Fruit fly (Drosophila melanogaster): ENCODE measurements around the gene GstT3.

The GstT3 gene

DNA sequence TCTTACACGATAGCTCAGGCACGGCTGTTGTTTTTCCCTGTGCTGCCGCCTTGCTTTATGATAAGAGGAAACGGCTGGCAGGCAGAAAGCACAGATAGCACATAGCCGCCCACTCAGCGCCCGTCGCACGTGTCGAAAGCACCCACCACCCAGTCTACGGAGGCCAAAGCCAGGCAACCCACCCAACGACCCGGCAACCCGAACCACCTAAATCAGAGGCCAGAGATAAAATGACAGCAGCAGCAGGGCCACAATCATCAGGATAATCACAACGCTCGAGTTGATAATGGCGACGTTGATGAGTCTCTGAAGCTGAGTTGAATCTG lies 36.2 kb downstream of the GstT3 start:
- TF ChIP-seq CG12071 (GFP tag; optimal IDR thresholded peaks at IDR 0.05) (no peak), CG18599 (GFP tag; optimal IDR thresholded peaks at IDR 0.05) (peak; percentile 50), nerfin-1 (tag; optimal IDR thresholded peaks at IDR 0.05) (no peak), emc (GFP tag; optimal IDR thresholded peaks at IDR 0.05) (no peak), CG2678 (tag; optimal IDR thresholded peaks at IDR 0.05) (peak; percentile 26), z (GFP tag; IDR thresholded peaks at IDR 0.05) (no peak), CG9437 (GFP tag; optimal IDR thresholded peaks at IDR 0.05) (no peak), D (optimal IDR thresholded peaks at IDR 0.05) (no peak), D (GFP tag; optimal IDR thresholded peaks at IDR 0.05) (no peak), Hr78 (GFP tag; optimal IDR thresholded peaks at IDR 0.05) (peak in 1 of 2 experiments; percentile 42), onecut (GFP tag; IDR thresholded peaks at IDR 0.05) (0 out of 2 replicates have a peak, but pooled peaks have one; percentile 0), CG6654 (GFP tag; optimal IDR thresholded peaks at IDR 0.05) (no peak), CG3281 (GFP tag; optimal IDR thresholded peaks at IDR 0.05) (no peak), sob (GFP tag; IDR thresholded peaks at IDR 0.05) (0 out of 2 replicates have a peak, but pooled peaks have one; percentile 8), CG11560 (tag; IDR thresholded peaks at IDR 0.05) (no peak), Atf6 (GFP tag; IDR thresholded peaks at IDR 0.05) (peak; percentile 6; the same call in 1 of the 2 replicates), CG8924 (tag; optimal IDR thresholded peaks at IDR 0.05) (peak; percentile 15), salm (tag; optimal IDR thresholded peaks at IDR 0.05) (no peak), cwo (GFP tag; optimal IDR thresholded peaks at IDR 0.05) (peak; percentile 84), nerfin-2 (GFP tag; IDR thresholded peaks at IDR 0.05; ENCODE audit: partially characterized antibody) (no peak), sug (tag; optimal IDR thresholded peaks at IDR 0.05) (peak; percentile 13), bsh (GFP tag; optimal IDR thresholded peaks at IDR 0.05) (peak in 1 of 2 experiments; percentile 11), twi (tag; optimal IDR thresholded peaks at IDR 0.05) (no peak), CG11504 (tag; optimal IDR thresholded peaks at IDR 0.05) (peak; percentile 20), CG30403 (GFP tag; optimal IDR thresholded peaks at IDR 0.05) (no peak), CG16863 (GFP tag; optimal IDR thresholded peaks at IDR 0.05) (no peak), CG15011 (GFP tag; optimal IDR thresholded peaks at IDR 0.05) (no peak), CG15479 (GFP tag; optimal IDR thresholded peaks at IDR 0.05) (no peak), CG10565 (GFP tag; optimal IDR thresholded peaks at IDR 0.05) (no peak), CG4730 (GFP tag; IDR thresholded peaks at IDR 0.05) (no peak), tin (GFP tag; optimal IDR thresholded peaks at IDR 0.05) (no peak), Hey (tag; optimal IDR thresholded peaks at IDR 0.05) (peak; percentile 97), zfh2 (GFP tag; optimal IDR thresholded peaks at IDR 0.05) (no peak), bowl (GFP tag; IDR thresholded peaks at IDR 0.05) (no peak), slbo (GFP tag; IDR thresholded peaks at IDR 0.05) (0 out of 2 replicates have a peak, but pooled peaks have one; percentile 2), Ets65A (GFP tag) (peak; percentile 76), Aef1 (GFP tag; IDR thresholded peaks at IDR 0.05) (no peak), CG12155 (GFP tag; optimal IDR thresholded peaks at IDR 0.05) (no peak), Dek (tag; optimal IDR thresholded peaks at IDR 0.05) (no peak), org-1 (GFP tag; optimal IDR thresholded peaks at IDR 0.05) (no peak), Fer1 (GFP tag; optimal IDR thresholded peaks at IDR 0.05) (peak; percentile 34)

DNA sequence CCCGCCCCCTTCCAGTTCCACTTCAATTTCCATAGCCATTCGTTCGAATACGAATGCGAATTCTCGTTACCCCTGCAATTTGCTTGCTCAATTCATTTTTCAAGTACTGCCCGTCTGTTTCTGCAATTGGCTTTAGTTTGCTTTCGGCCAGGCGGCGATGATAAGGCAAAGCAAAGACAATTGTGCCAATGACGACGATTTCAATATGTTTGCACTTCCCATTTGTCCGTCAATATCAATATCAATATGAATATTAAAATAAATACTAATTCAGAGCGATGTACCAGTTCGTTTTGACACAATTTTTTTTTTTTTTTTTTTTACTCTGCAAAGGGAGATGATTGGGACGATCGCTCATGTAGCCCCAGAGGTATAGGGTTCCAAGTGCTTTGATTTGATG lies 38.6 kb downstream of the GstT3 start:
- TF ChIP-seq fd96Cb (tag; optimal IDR thresholded peaks at IDR 0.05) (peak; percentile 18), so (GFP tag; IDR thresholded peaks at IDR 0.05) (no peak), knrl (GFP tag; IDR thresholded peaks at IDR 0.05; ENCODE audit: partially characterized antibody) (no peak), Atf6 (GFP tag; IDR thresholded peaks at IDR 0.05) (peak; percentile 50; the same call in 1 of the 2 replicates), bab2 (GFP tag; optimal IDR thresholded peaks at IDR 0.05) (peak; percentile 64), CG6765 (GFP tag; optimal IDR thresholded peaks at IDR 0.05) (no peak), gce (GFP tag; IDR thresholded peaks at IDR 0.05) (peak; percentile 65; the same call in 1 of the 3 replicates), CG3726 (GFP tag; IDR thresholded peaks at IDR 0.05) (peak; percentile 30; the same call in 1 of the 3 replicates), NFAT (GFP tag; IDR thresholded peaks at IDR 0.05) (no peak), otp (GFP tag; IDR thresholded peaks at IDR 0.05) (peak; percentile 46; the same call in 1 of the 3 replicates), Pdp1 (GFP tag; optimal IDR thresholded peaks at IDR 0.05) (peak in 1 of 2 experiments; percentile 5), sisA (GFP tag; IDR thresholded peaks at IDR 0.05) (no peak), Fer3 (tag; optimal IDR thresholded peaks at IDR 0.05) (peak; percentile 18), CG13296 (GFP tag; optimal IDR thresholded peaks at IDR 0.05) (peak; percentile 24)

Measured in whole organism, embryonic.